Worm (Caenorhabditis elegans) whole organism, L4 larva: ENCODE results near the gene odd-1.
A peak's percentile ranks its signal among the peaks of the same experiment; 100 is the strongest.

Experiments
- F10B5.3 ChIP-seq: sonication (generic microtip); optimal IDR thresholded peaks from 2 replicates; lab custom pipeline; 2016; ENCODE audit warnings: mild to moderate bottlenecking, missing genetic modification characterization, missing compliant biosample characterization
- F26F4.8 ChIP-seq: fragments of 200-800 bp; sonication (Bioruptor generic); conservative IDR thresholded peaks from 2 replicates; pipeline ENCODE4 v1.3.6; 2022; ENCODE audit warnings: missing genetic modification characterization, missing compliant biosample characterization
- F37D6.2 ChIP-seq: sonication (generic microtip); optimal IDR thresholded peaks from 2 replicates; lab custom pipeline; 2016; ENCODE audit warnings: mild to moderate bottlenecking, missing genetic modification characterization, missing compliant biosample characterization
- T20F7.1 ChIP-seq: fragments of 200-800 bp; sonication (Bioruptor generic); optimal IDR thresholded peaks from 2 replicates; lab custom pipeline; 2018; ENCODE audit warnings: mild to moderate bottlenecking, missing genetic modification characterization, missing compliant biosample characterization
- Y105C5A.15 ChIP-seq: fragments of 200-800 bp; sonication (Bioruptor generic); IDR thresholded peaks from 2 replicates; pipeline ENCODE4 v1.3.6; 2022; ENCODE audit warnings: missing genetic modification characterization, missing compliant biosample characterization
- Y75B8A.6 ChIP-seq: fragments of 200-800 bp; sonication (Bioruptor generic); IDR thresholded peaks from 2 replicates; pipeline ENCODE4 v1.3.6; 2022; ENCODE audit warnings: missing genetic modification reagents, missing genetic modification characterization, missing compliant biosample characterization
- ZK337.2 ChIP-seq: fragments of 200-800 bp; sonication (Bioruptor generic); IDR thresholded peaks from 2 replicates; pipeline ENCODE4 v1.3.6; 2022; ENCODE audit warnings: missing genetic modification reagents, missing genetic modification characterization, missing compliant biosample characterization
- ZK546.5 ChIP-seq, 2 experiments: sonication (generic microtip); optimal IDR thresholded peaks; 2 replicates each; lab custom pipeline; 2017; ENCODE audit warnings: missing biosample characterization in 2 of 2, missing genetic modification characterization in 2 of 2
- aha-1 ChIP-seq: fragments of 150-350 bp; peaks from one replicate; lab custom pipeline; 2014; ENCODE audit warnings: missing biosample characterization, missing genetic modification characterization
- ceh-20 ChIP-seq: fragments of 200-800 bp; sonication (Bioruptor generic); IDR thresholded peaks from 2 replicates; pipeline ENCODE4 v1.3.6; 2022; ENCODE audit warnings: missing genetic modification reagents, missing genetic modification characterization, missing compliant biosample characterization
- ces-1 ChIP-seq: fragments of 150-350 bp; sonication (generic microtip); optimal IDR thresholded peaks from 4 replicates; lab custom pipeline; 2014; ENCODE audit warnings: missing biosample characterization, missing genetic modification reagents, missing genetic modification characterization
- daf-12 ChIP-seq: fragments of 150-350 bp; optimal IDR thresholded peaks from 2 replicates; lab custom pipeline; 2014; ENCODE audit warnings: missing biosample characterization, missing genetic modification reagents, missing genetic modification characterization
- dmd-6 ChIP-seq: fragments of 200-800 bp; sonication (Bioruptor generic); IDR thresholded peaks from 2 replicates; pipeline ENCODE4 v1.3.6; 2022; ENCODE audit warnings: missing genetic modification reagents, missing genetic modification characterization, missing compliant biosample characterization
- dmd-9 ChIP-seq: fragments of 200-800 bp; sonication (Bioruptor generic); IDR thresholded peaks from 2 replicates; pipeline ENCODE4 v1.3.6; 2022; ENCODE audit warnings: missing genetic modification reagents, missing genetic modification characterization, missing compliant biosample characterization
- egl-27 ChIP-seq: sonication (generic microtip); optimal IDR thresholded peaks from 3 replicates; lab custom pipeline; 2017; ENCODE audit warnings: missing biosample characterization, missing genetic modification reagents, missing genetic modification characterization
- egl-43 ChIP-seq: fragments of 200-800 bp; sonication (Bioruptor generic); IDR thresholded peaks from 2 replicates; pipeline ENCODE4 v1.3.6; 2022; ENCODE audit warnings: missing genetic modification reagents, missing genetic modification characterization, missing compliant biosample characterization
- hmg-1.1 ChIP-seq: fragments of 200-800 bp; sonication (Bioruptor generic); IDR thresholded peaks from 2 replicates; pipeline ENCODE4 v1.3.6; 2022; ENCODE audit warnings: missing genetic modification reagents, missing genetic modification characterization, missing compliant biosample characterization
- lim-7 ChIP-seq: fragments of 200-800 bp; sonication (Bioruptor generic); IDR thresholded peaks from 2 replicates; pipeline ENCODE4 v1.3.6; 2022; ENCODE audit warnings: missing genetic modification characterization, missing compliant biosample characterization
- lin-1 ChIP-seq: fragments of 200-800 bp; sonication (Bioruptor generic); IDR thresholded peaks from 2 replicates; pipeline ENCODE4 v1.3.6; 2022; ENCODE audit warnings: missing genetic modification reagents, missing genetic modification characterization, missing compliant biosample characterization
- lin-13 ChIP-seq: fragments of 150-350 bp; optimal IDR thresholded peaks from 2 replicates; lab custom pipeline; 2014; ENCODE audit warnings: missing biosample characterization, missing genetic modification reagents, missing genetic modification characterization
- lin-15B ChIP-seq: fragments of 150-350 bp; sonication (generic microtip); optimal IDR thresholded peaks from 3 replicates; lab custom pipeline; 2014; ENCODE audit warnings: missing biosample characterization, missing genetic modification characterization
- lin-38 ChIP-seq: fragments of 200-800 bp; sonication (Bioruptor generic); IDR thresholded peaks from 2 replicates; pipeline ENCODE4 v1.3.6; 2022; ENCODE audit warnings: missing genetic modification reagents, missing genetic modification characterization, missing compliant biosample characterization
- lin-39 ChIP-seq: fragments of 150-350 bp; optimal IDR thresholded peaks from 2 replicates; lab custom pipeline; 2014; ENCODE audit warnings: missing biosample characterization, missing genetic modification reagents, missing genetic modification characterization
- madf-5 ChIP-seq, 2 experiments: fragments of 200-800 bp; sonication (Bioruptor generic); IDR thresholded peaks; 2 replicates each; pipeline ENCODE4 v1.3.6; 2022; ENCODE audit warnings: missing compliant biosample characterization in 2 of 2, missing genetic modification characterization in 2 of 2
- mes-2 ChIP-seq: sonication (generic microtip); optimal IDR thresholded peaks from 2 replicates; lab custom pipeline; 2016; ENCODE audit warnings: missing genotype, mild to moderate bottlenecking, missing genetic modification characterization, missing compliant biosample characterization; ENCODE audit not compliant: poor library complexity, severe bottlenecking
- mxl-2 ChIP-seq: fragments of 200-800 bp; sonication (Bioruptor generic); conservative IDR thresholded peaks from 2 replicates; pipeline ENCODE4 v1.3.6; 2022; ENCODE audit warnings: missing genetic modification reagents, missing genetic modification characterization, missing compliant biosample characterization
- nhr-11 ChIP-seq: fragments of 150-350 bp; optimal IDR thresholded peaks from 2 replicates; lab custom pipeline; 2014; ENCODE audit warnings: missing biosample characterization, missing genetic modification characterization
- nhr-237 ChIP-seq: sonication (generic microtip); optimal IDR thresholded peaks from 2 replicates; lab custom pipeline; 2017; ENCODE audit warnings: missing biosample characterization, missing genetic modification characterization
- nhr-25 ChIP-seq: sonication (generic microtip); optimal IDR thresholded peaks from 2 replicates; lab custom pipeline; 2017; ENCODE audit warnings: missing genetic modification characterization, mild to moderate bottlenecking, missing compliant biosample characterization, antibody characterized with exemption, moderate library complexity, borderline replicate concordance; ENCODE audit not compliant: insufficient read depth
- nhr-48 ChIP-seq: sonication (generic microtip); optimal IDR thresholded peaks from 2 replicates; lab custom pipeline; 2016; ENCODE audit warnings: mild to moderate bottlenecking, missing genetic modification characterization, missing compliant biosample characterization
- nhr-76 ChIP-seq: fragments of 150-350 bp; optimal IDR thresholded peaks from 2 replicates; lab custom pipeline; 2014; ENCODE audit warnings: missing biosample characterization, missing genetic modification characterization
- pha-4 ChIP-seq, 2 experiments: fragments of 150-350 bp in 1 of 2; fragments of 200-800 bp in 1 of 2; sonication (Bioruptor generic) in 1 of 2; IDR thresholded peaks in 1 of 2; optimal IDR thresholded peaks in 1 of 2; 2 replicates each; pipeline versions ENCODE4 v1.3.6 to Lab custom; 2014 to 2022; ENCODE audit warnings: missing genetic modification characterization in 2 of 2, missing genetic modification reagents in 2 of 2, missing biosample characterization in 1 of 2, missing compliant biosample characterization in 1 of 2
- pqm-1 ChIP-seq: sonication (generic microtip); optimal IDR thresholded peaks from 2 replicates; lab custom pipeline; 2017; ENCODE audit warnings: missing biosample characterization, missing genetic modification characterization
- rbr-2 ChIP-seq: sonication (generic microtip); optimal IDR thresholded peaks from 2 replicates; lab custom pipeline; 2016; ENCODE audit warnings: missing genotype, missing genetic modification characterization, missing compliant biosample characterization
- set-16 ChIP-seq: fragments of 200-800 bp; sonication (Bioruptor generic); IDR thresholded peaks from 2 replicates; pipeline ENCODE4 v1.3.6; 2022; ENCODE audit warnings: missing genetic modification reagents, missing genetic modification characterization, missing compliant biosample characterization
- snpc-1.2 ChIP-seq: fragments of 200-800 bp; sonication (Bioruptor generic); IDR thresholded peaks from 2 replicates; pipeline ENCODE4 v1.3.6; 2022; ENCODE audit warnings: missing genetic modification reagents, missing genetic modification characterization, missing compliant biosample characterization
- spr-1 ChIP-seq: sonication (generic microtip); optimal IDR thresholded peaks from 2 replicates; lab custom pipeline; 2016; ENCODE audit warnings: mild to moderate bottlenecking, missing genetic modification characterization, missing compliant biosample characterization
- tag-97 ChIP-seq: fragments of 200-800 bp; sonication (Bioruptor generic); IDR thresholded peaks from 2 replicates; pipeline ENCODE4 v1.3.6; 2022; ENCODE audit warnings: missing genetic modification characterization, missing compliant biosample characterization
- tra-1 ChIP-seq: fragments of 200-800 bp; sonication (Bioruptor generic); IDR thresholded peaks from 2 replicates; pipeline ENCODE4 v1.3.6; 2022; ENCODE audit warnings: missing genetic modification reagents, missing genetic modification characterization, missing compliant biosample characterization
- ztf-11 ChIP-seq: fragments of 150-350 bp; optimal IDR thresholded peaks from 2 replicates; lab custom pipeline; 2014; ENCODE audit warnings: missing biosample characterization, missing genetic modification characterization
- ztf-7 ChIP-seq: fragments of 150-350 bp; optimal IDR thresholded peaks from 2 replicates; lab custom pipeline; 2014; ENCODE audit warnings: missing biosample characterization, missing genetic modification characterization

odd-1 gene

DNA sequence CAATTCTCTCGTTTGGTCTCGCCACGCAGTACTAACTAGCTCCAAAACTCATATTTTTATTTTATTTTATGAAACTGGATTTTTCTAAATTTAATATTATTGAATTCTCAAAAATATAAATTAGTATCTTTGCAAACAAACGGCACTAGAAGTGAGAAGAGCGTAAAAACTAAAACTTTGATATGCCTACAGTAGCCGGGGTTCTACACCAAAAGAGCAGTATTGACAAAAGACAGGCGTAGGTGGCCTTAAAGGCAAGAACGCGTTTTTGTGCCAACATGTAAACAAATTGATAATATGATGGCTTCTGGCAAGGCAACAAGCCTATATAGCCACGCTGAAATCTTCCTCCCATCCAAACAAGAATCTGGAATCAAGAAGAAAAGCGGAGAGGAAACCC is 45.5 kb upstream of the odd-1 start, which contains the start of gene R01H2.1:
R01H2.1 (plus strand) TSS at position 301 of the 400 bp plus-strand sequence.
- TF ChIP-seq spr-1 (tag; lab: Kevin White, UChicago): no peak
- no peak for TF ChIP-seq lin-1 (GFP tag; lab: Robert Waterston, UW)
- TF ChIP-seq pqm-1 (tag; lab: Kevin White, UChicago): no peak
- no peak for TF ChIP-seq lim-7 (GFP tag; lab: Robert Waterston, UW)
- TF ChIP-seq daf-12 (tag; lab: Kevin White, UChicago): no peak
- TF ChIP-seq egl-43: no peak
- no peak for TF ChIP-seq mxl-2
- no peak for TF ChIP-seq ztf-7
- TF ChIP-seq lin-39 (tag; lab: Kevin White, UChicago): no peak
- no peak for TF ChIP-seq ZK337.2
- no peak for TF ChIP-seq T20F7.1 (GFP tag; lab: Kevin White, UChicago)
- TF ChIP-seq snpc-1.2: no peak
- no peak for TF ChIP-seq dmd-9
- no peak for TF ChIP-seq nhr-25 (tag; lab: Kevin White, UChicago)
- no peak for TF ChIP-seq ztf-11
- no peak for TF ChIP-seq tra-1 (GFP tag; lab: Robert Waterston, UW)
- TF ChIP-seq, all 104 proteins: peak for 0

- TF ChIP-seq aha-1 (tag; lab: Kevin White, UChicago) (peak; percentile 93), lin-13 (GFP tag; lab: Kevin White, UChicago) (no peak)
Measured at ce11 chrIII:7063061-7063460, 45.1 kb upstream of the odd-1 start.

- TF ChIP-seq lin-1 (GFP tag; lab: Robert Waterston, UW): no peak
- TF ChIP-seq hmg-1.1 (GFP tag; lab: Robert Waterston, UW): no peak
- no peak for TF ChIP-seq egl-27 (tag; lab: Kevin White, UChicago)
- TF ChIP-seq nhr-76 (tag; lab: Kevin White, UChicago): no peak
- no peak for TF ChIP-seq F37D6.2 (tag; lab: Kevin White, UChicago)
- TF ChIP-seq madf-5 (GFP tag; IDR thresholded peaks at IDR 0.05; lab: Robert Waterston, UW): no peak
- TF ChIP-seq lin-38 (GFP tag; lab: Robert Waterston, UW): no peak
- no peak for TF ChIP-seq ZK337.2
- no peak for TF ChIP-seq Y105C5A.15
- TF ChIP-seq lim-7 (GFP tag; lab: Robert Waterston, UW): no peak
- no peak for TF ChIP-seq Y75B8A.6
- TF ChIP-seq dmd-6 (GFP tag; lab: Robert Waterston, UW): no peak
- no peak for TF ChIP-seq tag-97 (GFP tag; lab: Robert Waterston, UW)
- TF ChIP-seq ceh-20: no peak
- no peak for TF ChIP-seq lin-15B (tag; lab: Kevin White, UChicago)
- no peak for TF ChIP-seq rbr-2 (tag; lab: Kevin White, UChicago)
Measured at ce11 chrIII:7064185-7064584, 43.9 kb upstream of the odd-1 start, which contains the start of gene R01H2.4. Gene R01H2.4, minus strand, starts transcription at chrIII:7064285.

- TF ChIP-seq ZK546.5 (tag; optimal IDR thresholded peaks at IDR 0.05; lab: Kevin White, UChicago): no peak
- TF ChIP-seq egl-43: no peak
- no peak for TF ChIP-seq nhr-48 (tag; lab: Kevin White, UChicago)
- TF ChIP-seq lin-1 (GFP tag; lab: Robert Waterston, UW): no peak
- TF ChIP-seq aha-1 (tag; lab: Kevin White, UChicago): peak; percentile 39
- TF ChIP-seq nhr-237 (tag; lab: Kevin White, UChicago): no peak
- TF ChIP-seq F26F4.8 (GFP tag; lab: Robert Waterston, UW): no peak
- TF ChIP-seq nhr-11 (tag; lab: Kevin White, UChicago): no peak
- no peak for TF ChIP-seq F10B5.3
- TF ChIP-seq dmd-9: no peak
- TF ChIP-seq set-16 (GFP tag; lab: Robert Waterston, UW): no peak
- TF ChIP-seq mes-2 (tag; lab: Kevin White, UChicago): peak; percentile 56
- TF ChIP-seq lim-7 (GFP tag; lab: Robert Waterston, UW): no peak
- TF ChIP-seq lin-39 (tag; lab: Kevin White, UChicago): no peak
- no peak for TF ChIP-seq spr-1 (tag; lab: Kevin White, UChicago)
- no peak for TF ChIP-seq ces-1 (GFP tag; lab: Kevin White, UChicago)
- no peak for TF ChIP-seq Y105C5A.15
- no peak for TF ChIP-seq pha-4 (GFP tag; IDR thresholded peaks at IDR 0.05; lab: Robert Waterston, UW)
- TF ChIP-seq pha-4 (tag; optimal IDR thresholded peaks at IDR 0.05; lab: Kevin White, UChicago): no peak
Measured at ce11 chrIII:7067385-7067896, 40.7 kb upstream of the odd-1 start, which contains the start of gene ger-1. Gene ger-1, minus strand, starts transcription at chrIII:7067477.
